Worm (Caenorhabditis elegans) whole organism, L4 larva: ENCODE measurements around the gene sprr-2.

Experiments used
- F26F4.8 ChIP-seq: fragments of 200-800 bp; sonication (Bioruptor generic); conservative IDR thresholded peaks from 2 replicates; pipeline ENCODE4 v1.3.6; 2022; ENCODE audit warnings: missing genetic modification characterization, missing compliant biosample characterization
- F49E8.2 ChIP-seq: sonication (generic microtip); optimal IDR thresholded peaks from 2 replicates; lab custom pipeline; 2016; ENCODE audit warnings: missing compliant biosample characterization, mild to moderate bottlenecking, missing genetic modification characterization, borderline replicate concordance
- T20F7.1 ChIP-seq: fragments of 200-800 bp; sonication (Bioruptor generic); optimal IDR thresholded peaks from 2 replicates; lab custom pipeline; 2018; ENCODE audit warnings: mild to moderate bottlenecking, missing genetic modification characterization, missing compliant biosample characterization
- Y48G9A.11 ChIP-seq: fragments of 200-800 bp; sonication (Bioruptor generic); IDR thresholded peaks from 2 replicates; pipeline ENCODE4 v1.3.6; 2022; ENCODE audit warnings: missing genetic modification reagents, missing genetic modification characterization, missing compliant biosample characterization
- Y5F2A.4 ChIP-seq: fragments of 200-800 bp; sonication (Bioruptor generic); optimal IDR thresholded peaks from 2 replicates; lab custom pipeline; 2018; ENCODE audit warnings: mild to moderate bottlenecking, missing genetic modification characterization, missing compliant biosample characterization
- Y75B8A.6 ChIP-seq: fragments of 200-800 bp; sonication (Bioruptor generic); IDR thresholded peaks from 2 replicates; pipeline ENCODE4 v1.3.6; 2022; ENCODE audit warnings: missing genetic modification reagents, missing genetic modification characterization, missing compliant biosample characterization
- ZK337.2 ChIP-seq: fragments of 200-800 bp; sonication (Bioruptor generic); IDR thresholded peaks from 2 replicates; pipeline ENCODE4 v1.3.6; 2022; ENCODE audit warnings: missing genetic modification reagents, missing genetic modification characterization, missing compliant biosample characterization
- ZK546.5 ChIP-seq, 2 experiments: sonication (generic microtip); optimal IDR thresholded peaks; 2 replicates each; lab custom pipeline; 2017; ENCODE audit warnings: missing biosample characterization in 2 of 2, missing genetic modification characterization in 2 of 2
- ceh-20 ChIP-seq: fragments of 200-800 bp; sonication (Bioruptor generic); IDR thresholded peaks from 2 replicates; pipeline ENCODE4 v1.3.6; 2022; ENCODE audit warnings: missing genetic modification reagents, missing genetic modification characterization, missing compliant biosample characterization
- ceh-28 ChIP-seq: fragments of 150-350 bp; optimal IDR thresholded peaks from 2 replicates; lab custom pipeline; 2014; ENCODE audit warnings: missing biosample characterization, missing genetic modification reagents, missing genetic modification characterization
- ceh-32 ChIP-seq: sonication (generic microtip); optimal IDR thresholded peaks from 2 replicates; lab custom pipeline; 2016; ENCODE audit warnings: mild to moderate bottlenecking, missing genetic modification characterization, missing compliant biosample characterization; ENCODE audit not compliant: poor library complexity
- ceh-82 ChIP-seq: sonication (generic microtip); optimal IDR thresholded peaks from 2 replicates; lab custom pipeline; 2017; ENCODE audit warnings: missing biosample characterization, missing genetic modification characterization
- ces-1 ChIP-seq: fragments of 150-350 bp; sonication (generic microtip); optimal IDR thresholded peaks from 4 replicates; lab custom pipeline; 2014; ENCODE audit warnings: missing biosample characterization, missing genetic modification reagents, missing genetic modification characterization
- ctbp-1 ChIP-seq: fragments of 200-800 bp; sonication (Bioruptor generic); IDR thresholded peaks from 2 replicates; pipeline ENCODE4 v1.3.6; 2022; ENCODE audit warnings: missing genetic modification reagents, missing genetic modification characterization, missing compliant biosample characterization
- daf-16 ChIP-seq, 3 experiments: sonication (generic microtip); optimal IDR thresholded peaks; 2 replicates each; lab custom pipeline; 2016 to 2017; ENCODE audit warnings: missing genetic modification characterization in 3 of 3, missing genetic modification reagents in 3 of 3, mild to moderate bottlenecking in 2 of 3, missing compliant biosample characterization in 2 of 3, missing biosample characterization in 1 of 3, moderate library complexity in 1 of 3
- daf-19 ChIP-seq: fragments of 200-800 bp; sonication (Bioruptor generic); conservative IDR thresholded peaks from 2 replicates; pipeline ENCODE4 v1.3.6; 2022; ENCODE audit warnings: missing genetic modification characterization, missing compliant biosample characterization
- dpl-1 ChIP-seq: fragments of 150-350 bp; optimal IDR thresholded peaks from 2 replicates; lab custom pipeline; 2014; ENCODE audit warnings: missing biosample characterization, missing genetic modification reagents, missing genetic modification characterization
- duxl-1 ChIP-seq: sonication (generic microtip); optimal IDR thresholded peaks from 2 replicates; lab custom pipeline; 2016; ENCODE audit warnings: mild to moderate bottlenecking, missing genetic modification characterization, moderate library complexity, missing compliant biosample characterization; ENCODE audit not compliant: poor library complexity
- egl-43 ChIP-seq: fragments of 200-800 bp; sonication (Bioruptor generic); IDR thresholded peaks from 2 replicates; pipeline ENCODE4 v1.3.6; 2022; ENCODE audit warnings: missing genetic modification reagents, missing genetic modification characterization, missing compliant biosample characterization
- hif-1 ChIP-seq, 2 experiments: sonication (generic microtip); optimal IDR thresholded peaks; 2 replicates each; lab custom pipeline; 2016 to 2017; ENCODE audit warnings: missing compliant biosample characterization in 2 of 2, missing genetic modification characterization in 2 of 2, missing genetic modification reagents in 2 of 2, missing genotype in 2 of 2, mild to moderate bottlenecking in 1 of 2
- jun-1 ChIP-seq: fragments of 150-350 bp; optimal IDR thresholded peaks from 2 replicates; lab custom pipeline; 2014; ENCODE audit warnings: missing biosample characterization, missing genetic modification reagents, missing genetic modification characterization
- lin-1 ChIP-seq: fragments of 200-800 bp; sonication (Bioruptor generic); IDR thresholded peaks from 2 replicates; pipeline ENCODE4 v1.3.6; 2022; ENCODE audit warnings: missing genetic modification reagents, missing genetic modification characterization, missing compliant biosample characterization
- lin-39 ChIP-seq: fragments of 150-350 bp; optimal IDR thresholded peaks from 2 replicates; lab custom pipeline; 2014; ENCODE audit warnings: missing biosample characterization, missing genetic modification reagents, missing genetic modification characterization
- lsy-2 ChIP-seq, 2 experiments: fragments of 150-350 bp in 1 of 2; sonication (generic microtip) in 1 of 2; optimal IDR thresholded peaks; 2 replicates each; lab custom pipeline; 2014 to 2017; ENCODE audit warnings: missing biosample characterization in 2 of 2, missing genetic modification characterization in 2 of 2
- mdl-1 ChIP-seq, 2 experiments: fragments of 150-350 bp in 1 of 2; sonication (generic microtip) in 1 of 2; optimal IDR thresholded peaks; 2 replicates each; lab custom pipeline; 2014 to 2017; ENCODE audit warnings: missing biosample characterization in 2 of 2, missing genetic modification characterization in 2 of 2
- mep-1 ChIP-seq: fragments of 150-350 bp; sonication (generic microtip); optimal IDR thresholded peaks from 3 replicates; lab custom pipeline; 2014; ENCODE audit warnings: missing biosample characterization, missing genetic modification characterization
- nhr-10 ChIP-seq: fragments of 150-350 bp; optimal IDR thresholded peaks from 2 replicates; lab custom pipeline; 2014; ENCODE audit warnings: missing biosample characterization, missing genetic modification characterization
- nhr-11 ChIP-seq: fragments of 150-350 bp; optimal IDR thresholded peaks from 2 replicates; lab custom pipeline; 2014; ENCODE audit warnings: missing biosample characterization, missing genetic modification characterization
- nhr-48 ChIP-seq: sonication (generic microtip); optimal IDR thresholded peaks from 2 replicates; lab custom pipeline; 2016; ENCODE audit warnings: mild to moderate bottlenecking, missing genetic modification characterization, missing compliant biosample characterization
- php-3 ChIP-seq: fragments of 200-800 bp; sonication (Bioruptor generic); IDR thresholded peaks from 2 replicates; pipeline ENCODE4 v1.3.6; 2022; ENCODE audit warnings: missing genetic modification reagents, missing genetic modification characterization, missing compliant biosample characterization
- rbr-2 ChIP-seq: sonication (generic microtip); optimal IDR thresholded peaks from 2 replicates; lab custom pipeline; 2016; ENCODE audit warnings: missing genotype, missing genetic modification characterization, missing compliant biosample characterization
- set-16 ChIP-seq: fragments of 200-800 bp; sonication (Bioruptor generic); IDR thresholded peaks from 2 replicates; pipeline ENCODE4 v1.3.6; 2022; ENCODE audit warnings: missing genetic modification reagents, missing genetic modification characterization, missing compliant biosample characterization
- spr-1 ChIP-seq: sonication (generic microtip); optimal IDR thresholded peaks from 2 replicates; lab custom pipeline; 2016; ENCODE audit warnings: mild to moderate bottlenecking, missing genetic modification characterization, missing compliant biosample characterization
- spr-3 ChIP-seq: fragments of 200-800 bp; sonication (Bioruptor generic); optimal IDR thresholded peaks from 2 replicates; lab custom pipeline; 2018; ENCODE audit warnings: mild to moderate bottlenecking, missing genetic modification characterization, missing compliant biosample characterization
- tra-1 ChIP-seq: fragments of 200-800 bp; sonication (Bioruptor generic); IDR thresholded peaks from 2 replicates; pipeline ENCODE4 v1.3.6; 2022; ENCODE audit warnings: missing genetic modification reagents, missing genetic modification characterization, missing compliant biosample characterization
- unc-62 ChIP-seq, 3 experiments: fragments of 150-350 bp in 1 of 3; sonication (generic microtip); optimal IDR thresholded peaks in 2 of 3; peaks in 1 of 3; 1 replicate in 1 of 3; 2 replicates in 2 of 3; lab custom pipeline; 2014 to 2017; ENCODE audit warnings: missing biosample characterization in 3 of 3, missing genetic modification characterization in 3 of 3, missing genetic modification reagents in 3 of 3, missing genotype in 1 of 3
- vab-7 ChIP-seq: fragments of 200-800 bp; sonication (Bioruptor generic); IDR thresholded peaks from 2 replicates; pipeline ENCODE4 v1.3.6; 2022; ENCODE audit warnings: missing genetic modification reagents, missing genetic modification characterization, missing compliant biosample characterization
- zfp-3 ChIP-seq: fragments of 200-800 bp; sonication (Bioruptor generic); conservative IDR thresholded peaks from 2 replicates; pipeline ENCODE4 v1.3.6; 2022; ENCODE audit warnings: missing genetic modification reagents, missing genetic modification characterization, missing compliant biosample characterization

The sprr-2 gene

ce11 chrX:14773238-14773637, 20.0 kb upstream of the sprr-2 start, which contains the start of gene unc-3:
Gene unc-3 (plus strand): TSS chrX:14773538.
- TF ChIP-seq rbr-2 (tag; lab: Kevin White, UChicago) (no peak), spr-3 (GFP tag; lab: Kevin White, UChicago) (no peak), php-3 (GFP tag; lab: Robert Waterston, UW) (0 out of 2 replicates have a peak, but pooled peaks have one; percentile 10), ZK546.5 (tag; optimal IDR thresholded peaks at IDR 0.05; lab: Kevin White, UChicago) (no peak), lsy-2 (tag; optimal IDR thresholded peaks at IDR 0.05; lab: Kevin White, UChicago) (no peak), T20F7.1 (no peak), mep-1 (no peak)

DNA sequence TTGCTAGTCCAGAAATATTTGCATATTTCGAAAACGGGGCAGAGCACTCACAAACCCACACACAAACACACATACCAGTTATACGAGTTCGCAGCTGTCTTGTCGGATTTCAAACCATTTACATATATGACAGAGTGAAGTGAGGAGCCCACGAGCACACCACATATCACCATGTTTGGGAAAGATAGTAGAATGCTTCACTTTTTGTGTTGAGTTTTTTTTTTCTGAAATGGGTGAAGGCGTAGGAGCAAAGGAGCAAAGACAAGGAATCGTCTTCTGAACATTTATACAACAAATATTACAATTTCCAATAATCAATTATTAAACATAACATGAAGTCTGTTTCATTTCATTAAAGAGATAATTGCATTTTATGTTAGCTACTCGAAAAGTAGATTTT, 18.0 kb upstream of the sprr-2 start:
- TF ChIP-seq unc-62 (GFP tag; optimal IDR thresholded peaks at IDR 0.05 in 1 of 2; lab: Kevin White, UChicago) (peak in 1 of 2 experiments; percentile 93), unc-62 (tag; optimal IDR thresholded peaks at IDR 0.05; lab: Kevin White, UChicago) (no peak), jun-1 (no peak)

ce11 chrX:14776312-14776711, 16.9 kb upstream of the sprr-2 start:
- TF ChIP-seq vab-7 (GFP tag; lab: Robert Waterston, UW) (peak; percentile 41; the same call in 1 of the 2 replicates), duxl-1 (tag; lab: Kevin White, UChicago) (no peak), ctbp-1 (0 out of 2 replicates have a peak, but pooled peaks have one; percentile 13), mdl-1 (tag; optimal IDR thresholded peaks at IDR 0.05; lab: Kevin White, UChicago) (no peak), Y75B8A.6 (no peak), tra-1 (GFP tag; lab: Robert Waterston, UW) (no peak), Y48G9A.11 (GFP tag; lab: Robert Waterston, UW) (no peak), ceh-82 (tag; lab: Kevin White, UChicago) (no peak), unc-62 (GFP tag; optimal IDR thresholded peaks at IDR 0.05 in 1 of 2; lab: Kevin White, UChicago) (peak in 1 of 2 experiments; percentile 15), unc-62 (tag; optimal IDR thresholded peaks at IDR 0.05; lab: Kevin White, UChicago) (no peak), hif-1 (tag; optimal IDR thresholded peaks at IDR 0.05; lab: Kevin White, UChicago) (no peak), lin-39 (tag; lab: Kevin White, UChicago) (no peak), nhr-10 (tag; lab: Kevin White, UChicago) (no peak), spr-1 (no peak), set-16 (GFP tag; lab: Robert Waterston, UW) (peak; percentile 54; the same call in 1 of the 2 replicates), Y5F2A.4 (no peak), egl-43 (GFP tag; lab: Robert Waterston, UW) (0 out of 2 replicates have a peak, but pooled peaks have one; percentile 15), daf-16 (GFP tag; optimal IDR thresholded peaks at IDR 0.05; lab: Kevin White, UChicago) (no peak), daf-16 (tag; optimal IDR thresholded peaks at IDR 0.05; lab: Kevin White, UChicago) (no peak), ceh-28 (tag; lab: Kevin White, UChicago) (no peak), ZK337.2 (GFP tag; lab: Robert Waterston, UW) (no peak), ces-1 (no peak), nhr-11 (tag; lab: Kevin White, UChicago) (no peak), zfp-3 (GFP tag; lab: Robert Waterston, UW) (no peak), dpl-1 (GFP tag; lab: Kevin White, UChicago) (no peak), ceh-20 (peak; percentile 39; the same call in 1 of the 2 replicates), php-3 (GFP tag; lab: Robert Waterston, UW) (no peak), ceh-32 (tag; lab: Kevin White, UChicago) (no peak), F26F4.8 (GFP tag; lab: Robert Waterston, UW) (no peak), daf-19 (no peak), lin-1 (GFP tag; lab: Robert Waterston, UW) (no peak), F49E8.2 (tag; lab: Kevin White, UChicago) (no peak), nhr-48 (tag; lab: Kevin White, UChicago) (no peak)
